Worm (Caenorhabditis elegans): ENCODE results near the gene mab-5.
A peak's percentile ranks its signal among the peaks of the same experiment; 100 is the strongest.

The mab-5 gene

DNA sequence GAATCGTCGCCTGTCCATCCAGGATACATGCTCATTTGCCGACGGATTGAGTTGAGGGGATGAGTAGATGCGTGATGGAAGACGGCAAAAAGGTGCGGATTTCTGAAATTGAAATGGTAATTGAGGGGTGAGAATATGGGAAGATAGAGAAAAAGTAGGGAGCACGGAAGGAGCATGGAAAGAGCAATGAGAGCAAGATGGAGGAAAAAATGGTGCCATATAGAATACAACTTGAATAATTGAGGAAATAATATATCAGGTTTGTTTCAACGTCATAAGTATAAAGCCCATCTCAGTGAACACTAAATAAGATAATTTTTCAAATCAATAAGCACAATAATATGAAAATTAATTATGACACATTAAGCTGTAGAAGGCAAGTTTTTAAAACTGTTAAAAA, at the start of gene mab-5:
Gene mab-5 (minus strand): TSS at position 101 of the 400 bp plus-strand sequence.
- TF ChIP-seq klf-2 (GFP tag; conservative IDR thresholded peaks at IDR 0.05) (no peak), ref-1 (GFP tag; conservative IDR thresholded peaks at IDR 0.05) (no peak), tab-1 (GFP tag; IDR thresholded peaks at IDR 0.05) (no peak), T22C8.4 (GFP tag; IDR thresholded peaks at IDR 0.05) (no peak)

DNA sequence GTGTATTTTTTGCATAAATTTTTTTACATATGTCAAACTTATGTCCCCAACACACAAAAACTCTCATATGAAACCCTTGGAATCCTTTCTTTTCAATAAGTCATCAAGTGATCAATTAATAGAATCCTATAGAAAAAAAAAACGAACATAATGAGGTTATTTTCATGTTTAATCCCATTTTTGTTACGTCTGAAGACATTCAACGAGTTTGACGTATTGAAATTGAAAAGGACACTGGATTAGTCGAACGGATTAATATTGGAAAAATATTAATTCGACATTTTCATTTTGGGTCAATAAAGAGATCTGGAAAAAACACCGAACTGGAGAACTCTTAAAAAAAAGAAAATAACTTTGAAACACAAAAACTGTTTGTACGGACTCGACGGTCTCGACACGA, 49.2 kb upstream of the mab-5 start:
- TF ChIP-seq tab-1 (GFP tag; IDR thresholded peaks at IDR 0.05), result no peak
- no peak for TF ChIP-seq klf-2 (GFP tag; conservative IDR thresholded peaks at IDR 0.05)
- TF ChIP-seq cog-1 (tag; optimal IDR thresholded peaks at IDR 0.05), result no peak
- TF ChIP-seq med-1 (GFP tag; optimal IDR thresholded peaks at IDR 0.05; ENCODE audit: insufficient read depth), result no peak
- no peak for TF ChIP-seq flt-1 (GFP tag; IDR thresholded peaks at IDR 0.05)
- no peak for TF ChIP-seq ztf-23 (GFP tag; IDR thresholded peaks at IDR 0.05)
- no peak for TF ChIP-seq ztf-29 (GFP tag; IDR thresholded peaks at IDR 0.05)
- TF ChIP-seq T22C8.4 (GFP tag; IDR thresholded peaks at IDR 0.05), result no peak
- TF ChIP-seq ref-1 (GFP tag; conservative IDR thresholded peaks at IDR 0.05), result no peak

ce11 chrIII:7828576-7829461, 45.6 kb upstream of the mab-5 start, which contains the start of the genes egl-45 and kcmf-1:
Gene egl-45 (minus strand): TSS chrIII:7828626.
Gene kcmf-1 (plus strand): TSS chrIII:7829411.
- TF ChIP-seq tab-1 (GFP tag; IDR thresholded peaks at IDR 0.05) (no peak), cog-1 (tag; optimal IDR thresholded peaks at IDR 0.05) (no peak), klf-2 (GFP tag; conservative IDR thresholded peaks at IDR 0.05) (no peak), ztf-23 (GFP tag; IDR thresholded peaks at IDR 0.05) (no peak), ref-1 (GFP tag; conservative IDR thresholded peaks at IDR 0.05) (no peak), ztf-29 (GFP tag; IDR thresholded peaks at IDR 0.05) (no peak), T22C8.4 (GFP tag; IDR thresholded peaks at IDR 0.05) (no peak), med-1 (GFP tag; optimal IDR thresholded peaks at IDR 0.05; ENCODE audit: insufficient read depth) (no peak), flt-1 (GFP tag; IDR thresholded peaks at IDR 0.05) (no peak)

DNA sequence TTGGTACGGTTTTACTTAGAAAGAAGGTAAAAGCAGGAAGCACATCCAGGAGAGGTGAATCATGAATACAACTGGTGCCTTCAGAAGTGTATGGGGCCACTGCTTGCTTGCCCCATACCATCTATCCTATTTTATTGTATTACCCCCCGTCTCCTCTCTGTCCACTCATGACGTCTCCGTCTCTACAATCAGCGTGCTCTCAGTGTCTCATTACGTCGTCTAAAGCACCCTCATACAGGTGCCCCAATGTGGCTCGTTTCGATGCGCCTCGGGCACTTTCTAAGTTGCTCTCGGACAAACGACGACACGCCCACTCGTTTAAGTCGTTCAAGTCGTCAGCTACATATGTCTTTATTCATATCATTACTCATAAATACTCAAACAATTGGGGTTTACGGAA, 40.8 kb upstream of the mab-5 start:
- TF ChIP-seq ztf-23 (GFP tag; IDR thresholded peaks at IDR 0.05) (no peak), flt-1 (GFP tag; IDR thresholded peaks at IDR 0.05) (peak; percentile 56; the same call in 1 of the 2 replicates)

- TF ChIP-seq flt-1 (GFP tag; IDR thresholded peaks at IDR 0.05), result no peak
These were observed 40.0 kb upstream of the mab-5 start for ce11 chrIII:7823285-7823684.

ce11 chrIII:7819866-7820265, 36.6 kb upstream of the mab-5 start:
- no peak for TF ChIP-seq flt-1 (GFP tag; IDR thresholded peaks at IDR 0.05)
- TF ChIP-seq ref-1 (GFP tag; conservative IDR thresholded peaks at IDR 0.05), result no peak

ce11 chrIII:7818965-7819364, 35.7 kb upstream of the mab-5 start:
- no peak for TF ChIP-seq tab-1 (GFP tag; IDR thresholded peaks at IDR 0.05)
- no peak for TF ChIP-seq med-1 (GFP tag; optimal IDR thresholded peaks at IDR 0.05; ENCODE audit: insufficient read depth)
- TF ChIP-seq klf-2 (GFP tag; conservative IDR thresholded peaks at IDR 0.05), result no peak
- no peak for TF ChIP-seq T22C8.4 (GFP tag; IDR thresholded peaks at IDR 0.05)
- no peak for TF ChIP-seq cog-1 (tag; optimal IDR thresholded peaks at IDR 0.05)
- TF ChIP-seq flt-1 (GFP tag; IDR thresholded peaks at IDR 0.05), result no peak
- TF ChIP-seq ztf-29 (GFP tag; IDR thresholded peaks at IDR 0.05), result no peak
- no peak for TF ChIP-seq ref-1 (GFP tag; conservative IDR thresholded peaks at IDR 0.05)
- TF ChIP-seq ztf-23 (GFP tag; IDR thresholded peaks at IDR 0.05), result no peak

DNA sequence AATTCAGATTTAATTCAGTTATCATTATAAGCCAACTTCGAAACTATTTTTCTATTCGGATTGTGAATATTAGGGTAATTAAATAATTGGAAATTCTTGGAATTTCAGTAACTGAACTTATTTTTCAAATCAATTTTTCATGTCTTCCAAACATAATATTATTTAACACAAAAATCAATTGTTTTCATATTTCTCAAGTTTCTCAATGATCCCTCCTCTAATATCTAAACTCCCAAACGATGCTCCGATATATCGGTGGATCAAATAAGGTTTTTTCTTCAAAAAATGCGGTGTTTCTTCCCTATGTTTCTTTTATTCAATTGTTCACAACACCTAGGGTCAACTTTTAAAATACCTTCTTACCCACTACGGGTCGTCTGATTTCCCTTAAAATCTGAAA, 33.2 kb upstream of the mab-5 start:
- no peak for TF ChIP-seq T22C8.4 (GFP tag; IDR thresholded peaks at IDR 0.05)
- TF ChIP-seq ztf-29 (GFP tag; IDR thresholded peaks at IDR 0.05), result no peak
- no peak for TF ChIP-seq ztf-23 (GFP tag; IDR thresholded peaks at IDR 0.05)
- TF ChIP-seq cog-1 (tag; optimal IDR thresholded peaks at IDR 0.05), result no peak

DNA sequence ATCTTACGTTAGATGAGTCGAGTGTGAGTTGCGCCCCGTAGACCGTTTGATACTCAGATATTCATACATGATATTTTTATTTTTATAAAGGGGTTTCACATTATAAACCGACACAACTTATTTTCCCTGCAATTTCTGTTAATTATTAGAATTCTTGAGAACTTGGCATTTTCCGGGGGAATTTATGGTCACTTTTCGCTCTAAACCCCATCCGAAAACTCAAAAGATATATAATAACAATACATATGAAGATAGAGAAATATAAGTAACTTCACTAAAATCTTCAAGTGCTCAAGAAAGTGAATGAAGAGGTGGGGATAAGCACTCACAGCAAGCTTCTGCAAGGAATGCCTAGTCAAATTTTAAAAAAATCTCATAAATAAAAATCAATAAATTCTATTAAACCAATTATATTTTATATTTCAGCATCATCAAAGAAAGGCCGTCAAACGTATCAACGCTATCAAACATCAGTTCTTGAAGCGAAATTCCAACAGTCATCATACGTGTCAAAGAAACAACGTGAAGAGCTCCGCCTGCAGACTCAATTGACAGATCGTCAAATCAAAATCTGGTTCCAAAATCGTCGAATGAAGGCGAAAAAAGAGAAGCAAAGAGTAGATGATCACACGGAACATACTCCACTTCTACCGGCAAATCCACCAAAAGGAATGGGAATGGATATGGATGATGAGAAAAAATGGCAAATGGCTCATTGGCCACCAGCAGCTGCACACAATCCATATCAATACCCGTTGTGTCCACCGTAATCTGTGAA, 32.5 kb upstream of the mab-5 start:
- TF ChIP-seq med-1 (GFP tag; optimal IDR thresholded peaks at IDR 0.05; ENCODE audit: insufficient read depth), result no peak
- no peak for TF ChIP-seq T22C8.4 (GFP tag; IDR thresholded peaks at IDR 0.05)

DNA sequence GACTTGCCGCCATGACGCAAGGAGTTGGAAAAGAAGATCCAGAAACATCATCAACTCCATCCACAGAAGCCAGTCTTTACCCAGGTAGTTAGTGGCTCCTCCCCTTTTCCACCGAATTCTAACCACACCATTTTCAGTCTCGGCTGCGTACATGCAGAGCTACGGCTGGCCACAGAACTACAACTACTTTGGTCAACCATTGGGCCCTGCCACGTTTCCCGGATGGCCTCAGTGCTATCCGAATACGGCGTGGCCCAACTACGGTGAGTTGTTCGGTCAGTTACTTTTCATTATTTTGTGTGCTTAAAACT, 31.8 kb upstream of the mab-5 start:
- no peak for TF ChIP-seq T22C8.4 (GFP tag; IDR thresholded peaks at IDR 0.05)

Data from whole organism, midembryonic.